Fruit fly (Drosophila melanogaster) whole organism, wandering third instar larva: ENCODE results near the gene Acp65Aa.

Source experiments
- Abd-B ChIP-seq: fragments of >200 bp; optimal IDR thresholded peaks from 2 replicates; lab custom pipeline; 2017; ENCODE audit warnings: missing biosample characterization, missing genetic modification characterization
- CG32264 ChIP-seq: fragments of 200-800 bp; sonication (Bioruptor generic); optimal IDR thresholded peaks from 2 replicates; lab custom pipeline; 2016; ENCODE audit warnings: missing biosample characterization, missing genetic modification characterization
- Jra ChIP-seq: sonication (Bioruptor generic); optimal IDR thresholded peaks from 2 replicates; lab custom pipeline; 2016; ENCODE audit warnings: missing biosample characterization, missing genetic modification characterization
- N ChIP-seq: fragments of >200 bp; optimal IDR thresholded peaks from 2 replicates; lab custom pipeline; 2018; ENCODE audit warnings: missing biosample characterization, missing external identifiers, missing genetic modification characterization
- Vsx2 ChIP-seq: fragments of 200-300, 225-300 bp; sonication (Bioruptor generic); optimal IDR thresholded peaks from 2 replicates; lab custom pipeline; 2018; ENCODE audit warnings: missing biosample characterization, missing genetic modification characterization; ENCODE audit not compliant: partially characterized antibody
- br ChIP-seq: fragments of 200-800 bp; sonication (Bioruptor generic); optimal IDR thresholded peaks from 2 replicates; lab custom pipeline; 2016; ENCODE audit warnings: missing biosample characterization, missing genetic modification characterization
- jim ChIP-seq: fragments of 175-275, 200-325 bp; sonication (Bioruptor generic); optimal IDR thresholded peaks from 2 replicates; lab custom pipeline; 2016; ENCODE audit warnings: missing biosample characterization, mild to moderate bottlenecking, missing genetic modification characterization
- lola ChIP-seq: fragments of >200 bp; optimal IDR thresholded peaks from 2 replicates; lab custom pipeline; 2017; ENCODE audit warnings: missing biosample characterization, missing genetic modification characterization
- psq ChIP-seq: fragments of 200-800 bp; sonication (Bioruptor generic); optimal IDR thresholded peaks from 3 replicates; lab custom pipeline; 2017; ENCODE audit warnings: missing biosample characterization, mild to moderate bottlenecking, missing genetic modification characterization, moderate library complexity
- sage ChIP-seq: fragments of 200-800 bp; sonication (Bioruptor generic); optimal IDR thresholded peaks from 2 replicates; lab custom pipeline; 2016; ENCODE audit warnings: missing biosample characterization, mild to moderate bottlenecking, missing genetic modification characterization

DNA sequence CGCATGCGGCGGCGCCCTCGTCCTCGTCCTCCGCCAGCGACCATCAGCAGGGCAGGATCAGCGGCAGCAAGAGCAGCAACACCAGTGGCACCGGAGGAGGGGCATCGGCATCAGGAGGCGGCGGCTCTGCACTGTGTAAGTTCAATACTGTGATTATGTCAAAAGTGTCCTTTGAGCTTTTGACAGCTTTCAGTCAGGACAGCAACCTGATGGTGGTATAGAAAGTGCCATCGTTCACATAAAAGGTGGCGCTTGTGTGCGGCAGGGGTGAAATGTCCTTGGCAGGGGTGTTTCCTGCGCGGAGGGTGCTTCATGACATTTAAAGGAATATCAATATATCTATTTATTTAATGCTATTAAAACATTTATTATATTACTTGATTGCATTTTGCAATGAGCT lies 48.9 kb downstream of the Acp65Aa start:
- no peak for TF ChIP-seq N (GFP tag; lab: Kevin White, UChicago)
- no peak for TF ChIP-seq jim
- no peak for TF ChIP-seq Vsx2 (GFP tag; lab: Kevin White, UChicago)
- no peak for TF ChIP-seq Jra (GFP tag; lab: Kevin White, UChicago)
- TF ChIP-seq psq (GFP tag; lab: Kevin White, UChicago): no peak
- TF ChIP-seq Abd-B (GFP tag; lab: Kevin White, UChicago): no peak
- no peak for TF ChIP-seq lola (GFP tag; lab: Kevin White, UChicago)
- TF ChIP-seq CG32264: no peak
- TF ChIP-seq sage (GFP tag; lab: Kevin White, UChicago): no peak
- no peak for TF ChIP-seq br
